Worm (Caenorhabditis elegans) whole organism, L4 larva: Measurements from ENCODE around the gene col-76.

ENCODE experiments used
- ama-1 ChIP-seq: fragments of 150-350 bp; optimal IDR thresholded peaks from 2 replicates; lab custom pipeline; 2014; ENCODE audit warnings: inconsistent platforms, mixed read lengths
- daf-8 ChIP-seq: fragments of 200-800 bp; sonication (Bioruptor generic); IDR thresholded peaks from 2 replicates; pipeline ENCODE4 v1.3.6; 2022; ENCODE audit warnings: missing genetic modification characterization, missing compliant biosample characterization
- hlh-30 ChIP-seq: sonication (generic microtip); optimal IDR thresholded peaks from 2 replicates; lab custom pipeline; 2017; ENCODE audit warnings: antibody characterized with exemption, mild to moderate bottlenecking, missing genetic modification characterization, missing compliant biosample characterization; ENCODE audit not compliant: insufficient read depth
- hmg-1.1 ChIP-seq: fragments of 200-800 bp; sonication (Bioruptor generic); IDR thresholded peaks from 2 replicates; pipeline ENCODE4 v1.3.6; 2022; ENCODE audit warnings: missing genetic modification reagents, missing genetic modification characterization, missing compliant biosample characterization
- lir-3 ChIP-seq: sonication (generic microtip); optimal IDR thresholded peaks from 2 replicates; lab custom pipeline; 2016; ENCODE audit warnings: mild to moderate bottlenecking, missing genetic modification characterization, missing compliant biosample characterization
- lsy-2 ChIP-seq, 2 experiments: fragments of 150-350 bp in 1 of 2; sonication (generic microtip) in 1 of 2; optimal IDR thresholded peaks; 2 replicates each; lab custom pipeline; 2014 to 2017; ENCODE audit warnings: missing biosample characterization in 2 of 2, missing genetic modification characterization in 2 of 2
- mxl-2 ChIP-seq: fragments of 200-800 bp; sonication (Bioruptor generic); conservative IDR thresholded peaks from 2 replicates; pipeline ENCODE4 v1.3.6; 2022; ENCODE audit warnings: missing genetic modification reagents, missing genetic modification characterization, missing compliant biosample characterization
- nhr-11 ChIP-seq: fragments of 150-350 bp; optimal IDR thresholded peaks from 2 replicates; lab custom pipeline; 2014; ENCODE audit warnings: missing biosample characterization, missing genetic modification characterization
- nhr-42 ChIP-seq: fragments of 200-800 bp; sonication (Bioruptor generic); IDR thresholded peaks from 2 replicates; pipeline ENCODE4 v1.3.6; 2022; ENCODE audit warnings: missing genetic modification characterization, missing compliant biosample characterization
- nhr-76 ChIP-seq: fragments of 150-350 bp; optimal IDR thresholded peaks from 2 replicates; lab custom pipeline; 2014; ENCODE audit warnings: missing biosample characterization, missing genetic modification characterization
- pha-4 ChIP-seq, 2 experiments: fragments of 150-350 bp in 1 of 2; fragments of 200-800 bp in 1 of 2; sonication (Bioruptor generic) in 1 of 2; IDR thresholded peaks in 1 of 2; optimal IDR thresholded peaks in 1 of 2; 2 replicates each; pipeline versions ENCODE4 v1.3.6 to Lab custom; 2014 to 2022; ENCODE audit warnings: missing genetic modification characterization in 2 of 2, missing genetic modification reagents in 2 of 2, missing biosample characterization in 1 of 2, missing compliant biosample characterization in 1 of 2
- php-3 ChIP-seq: fragments of 200-800 bp; sonication (Bioruptor generic); IDR thresholded peaks from 2 replicates; pipeline ENCODE4 v1.3.6; 2022; ENCODE audit warnings: missing genetic modification reagents, missing genetic modification characterization, missing compliant biosample characterization
- zag-1 ChIP-seq: fragments of 150-350 bp; optimal IDR thresholded peaks from 2 replicates; lab custom pipeline; 2014; ENCODE audit warnings: missing biosample characterization, missing genetic modification characterization
- ztf-7 ChIP-seq: fragments of 150-350 bp; optimal IDR thresholded peaks from 2 replicates; lab custom pipeline; 2014; ENCODE audit warnings: missing biosample characterization, missing genetic modification characterization

- TF ChIP-seq pha-4 (GFP tag; IDR thresholded peaks at IDR 0.05; lab: Robert Waterston, UW) (no peak), pha-4 (tag; optimal IDR thresholded peaks at IDR 0.05; lab: Kevin White, UChicago) (no peak), nhr-11 (tag; lab: Kevin White, UChicago) (no peak), nhr-42 (GFP tag; lab: Robert Waterston, UW) (no peak), lsy-2 (tag; optimal IDR thresholded peaks at IDR 0.05; lab: Kevin White, UChicago) (no peak), mxl-2 (GFP tag; lab: Robert Waterston, UW) (no peak), hmg-1.1 (GFP tag; lab: Robert Waterston, UW) (no peak), ztf-7 (tag; lab: Kevin White, UChicago) (no peak), zag-1 (tag; lab: Kevin White, UChicago) (no peak), ama-1 (lab: Kevin White, UChicago) (no peak), lir-3 (no peak), php-3 (GFP tag; lab: Robert Waterston, UW) (no peak), hlh-30 (tag; lab: Kevin White, UChicago) (no peak), daf-8 (GFP tag; lab: Robert Waterston, UW) (no peak), nhr-76 (tag; lab: Kevin White, UChicago) (no peak)
These were observed 8.5 kb downstream of the col-76 start, which contains the start of gene twk-3 for ce11 chrII:8212680-8213079.
